Worm (Caenorhabditis elegans) whole organism, early embryonic: ENCODE measurements around the gene pks-1.

Source experiments
- ama-1 ChIP-seq: fragments of 150-350 bp; optimal IDR thresholded peaks from 2 replicates; lab custom pipeline; 2014
- ceh-13 ChIP-seq: fragments of 200-800 bp; sonication (Bioruptor generic); optimal IDR thresholded peaks from 2 replicates; lab custom pipeline; 2018; ENCODE audit warnings: mild to moderate bottlenecking, missing genetic modification characterization, missing compliant biosample characterization
- ceh-36 ChIP-seq: sonication (generic microtip); optimal IDR thresholded peaks from 2 replicates; lab custom pipeline; 2016; ENCODE audit warnings: missing genetic modification characterization, inconsistent platforms, missing compliant biosample characterization
- ets-7 ChIP-seq: sonication (generic microtip); optimal IDR thresholded peaks from 2 replicates; lab custom pipeline; 2016; ENCODE audit warnings: missing genotype, missing genetic modification characterization, missing compliant biosample characterization
- hmbx-1 ChIP-seq: sonication (generic microtip); optimal IDR thresholded peaks from 2 replicates; lab custom pipeline; 2016; ENCODE audit warnings: mild to moderate bottlenecking, missing genetic modification characterization, missing compliant biosample characterization
- hmg-4 ChIP-seq: fragments of 200-800 bp; sonication (Bioruptor generic); optimal IDR thresholded peaks from 2 replicates; lab custom pipeline; 2018; ENCODE audit warnings: mild to moderate bottlenecking, missing genetic modification characterization, missing compliant biosample characterization
- pes-1 ChIP-seq: fragments of 200-800 bp; sonication (Bioruptor generic); IDR thresholded peaks from 2 replicates; pipeline ENCODE4 v1.3.6; 2022; ENCODE audit warnings: missing genetic modification reagents, missing genetic modification characterization, missing compliant biosample characterization
- tbx-11 ChIP-seq: fragments of 200-800 bp; sonication (Bioruptor generic); IDR thresholded peaks from 2 replicates; pipeline ENCODE4 v1.3.6; 2022; ENCODE audit warnings: missing genetic modification characterization, missing compliant biosample characterization
- tbx-37 ChIP-seq: fragments of 200-800 bp; sonication (Bioruptor generic); conservative IDR thresholded peaks from 2 replicates; pipeline ENCODE4 v1.3.6; 2022; ENCODE audit warnings: missing genetic modification reagents, missing genetic modification characterization, missing compliant biosample characterization

DNA sequence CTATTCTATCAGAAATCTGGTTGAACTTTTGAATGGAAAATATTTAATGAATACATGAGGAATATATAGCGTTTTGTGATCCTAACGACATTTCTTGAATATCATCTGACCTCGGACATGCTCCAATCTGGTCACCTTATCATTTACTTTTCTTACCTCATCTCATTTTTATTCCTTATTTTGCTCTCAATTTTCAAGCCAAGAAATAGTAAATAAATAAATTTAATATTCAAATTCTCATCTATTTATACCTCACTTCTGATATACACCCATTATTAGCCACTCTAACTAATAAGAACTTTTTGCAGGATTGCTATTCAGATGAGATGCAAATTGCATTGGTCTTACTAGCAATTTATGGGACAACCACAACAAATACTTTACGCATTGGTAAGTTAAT is 47.3 kb downstream of the pks-1 start, which contains the start of gene ddr-1:
- no peak for TF ChIP-seq ama-1 (lab: Kevin White, UChicago)
- no peak for TF ChIP-seq hmg-4 (GFP tag; lab: Kevin White, UChicago)
- TF ChIP-seq hmbx-1 (tag; lab: Kevin White, UChicago), result no peak
- no peak for TF ChIP-seq ets-7 (tag; lab: Kevin White, UChicago)
- no peak for TF ChIP-seq ceh-36 (tag; lab: Kevin White, UChicago)
- TF ChIP-seq tbx-11 (GFP tag; lab: Robert Waterston, UW), result no peak
- no peak for TF ChIP-seq tbx-37 (GFP tag; lab: Robert Waterston, UW)
- no peak for TF ChIP-seq ceh-13 (GFP tag; lab: Kevin White, UChicago)
- TF ChIP-seq pes-1 (GFP tag; lab: Robert Waterston, UW), result no peak
